Worm (Caenorhabditis elegans) whole organism, late embryonic: ENCODE results near the gene oga-1.

Experiments
- ceh-24 ChIP-seq: sonication (generic microtip); optimal IDR thresholded peaks from 2 replicates; lab custom pipeline; 2016; ENCODE audit warnings: mild to moderate bottlenecking, missing genetic modification characterization, missing compliant biosample characterization
- madf-2 ChIP-seq: sonication (generic microtip); optimal IDR thresholded peaks from 2 replicates; lab custom pipeline; 2017; ENCODE audit warnings: missing genetic modification characterization, missing compliant biosample characterization
- unc-3 ChIP-seq, 2 experiments: fragments of 200-800 bp in 1 of 2; sonication (Bioruptor generic) in 1 of 2; sonication (generic microtip) in 1 of 2; conservative IDR thresholded peaks in 1 of 2; optimal IDR thresholded peaks in 1 of 2; 2 replicates each; pipeline versions ENCODE4 v1.3.6 to Lab custom; 2016 to 2022; ENCODE audit warnings: missing compliant biosample characterization in 2 of 2, missing genetic modification characterization in 2 of 2, missing genetic modification reagents in 1 of 2

oga-1 gene

ce11 chrX:9295471-9295870 is 51.8 kb downstream of the oga-1 start:
- TF ChIP-seq unc-3 (GFP tag; conservative IDR thresholded peaks at IDR 0.05; lab: Robert Waterston, UW) (no peak), unc-3 (tag; optimal IDR thresholded peaks at IDR 0.05; lab: Kevin White, UChicago) (no peak), ceh-24 (tag; lab: Kevin White, UChicago) (no peak), madf-2 (no peak)
